Fruit fly (Drosophila melanogaster) whole organism, embryonic: ENCODE data around the gene BORCS5.

Experiments used
- ATbp ChIP-seq: fragments of 200-800 bp; sonication (Bioruptor generic); optimal IDR thresholded peaks from 2 replicates; lab custom pipeline; 2017; ENCODE audit warnings: missing biosample characterization, mild to moderate bottlenecking, missing genetic modification characterization, missing genetic modification reagents
- Awh ChIP-seq: fragments of 200-800 bp; sonication (Bioruptor generic); IDR thresholded peaks from 2 replicates; pipeline ENCODE4, ENCODE4 v1.3.6; 2022; ENCODE audit warnings: missing biosample characterization, missing genetic modification characterization
- CG10274 ChIP-seq: fragments of 200-800 bp; sonication (Bioruptor generic); optimal IDR thresholded peaks from 3 replicates; lab custom pipeline; 2017; ENCODE audit warnings: missing biosample characterization, mild to moderate bottlenecking, missing genetic modification characterization
- CG10654 ChIP-seq: fragments of 200-800 bp; sonication (Bioruptor generic); optimal IDR thresholded peaks from 2 replicates; lab custom pipeline; 2016; ENCODE audit warnings: missing biosample characterization, missing genetic modification characterization
- CG11504 ChIP-seq: fragments of 200-800 bp; sonication (Bioruptor generic); optimal IDR thresholded peaks from 3 replicates; lab custom pipeline; 2019; ENCODE audit warnings: missing biosample characterization, mild to moderate bottlenecking, missing genetic modification characterization, moderate library complexity
- CG16779 ChIP-seq: fragments of 200-800 bp; sonication (Bioruptor generic); IDR thresholded peaks from 2 replicates; pipeline ENCODE4 v1.3.6; 2022; ENCODE audit warnings: missing biosample characterization, missing genetic modification characterization
- CG32772 ChIP-seq: fragments of 200-800 bp; sonication (Bioruptor generic); IDR thresholded peaks from 2 replicates; pipeline ENCODE4 v1.3.6; 2022; ENCODE audit warnings: missing biosample characterization, missing genetic modification characterization
- CG3281 ChIP-seq: fragments of 200-800 bp; sonication (Bioruptor generic); optimal IDR thresholded peaks from 3 replicates; lab custom pipeline; 2017; ENCODE audit warnings: missing biosample characterization, mild to moderate bottlenecking, missing genetic modification characterization
- CG4424 ChIP-seq: fragments of 200-800 bp; sonication (Bioruptor generic); optimal IDR thresholded peaks from 3 replicates; lab custom pipeline; 2016; ENCODE audit warnings: missing biosample characterization, missing genetic modification characterization
- CG4820 ChIP-seq: fragments of 200-800 bp; sonication (Bioruptor generic); optimal IDR thresholded peaks from 3 replicates; lab custom pipeline; 2016; ENCODE audit warnings: missing biosample characterization, missing genetic modification characterization
- CG6254 ChIP-seq: fragments of 200-800 bp; sonication (Bioruptor generic); optimal IDR thresholded peaks from 3 replicates; lab custom pipeline; 2017; ENCODE audit warnings: mild to moderate bottlenecking, missing biosample characterization, missing genetic modification reagents, missing genetic modification characterization
- CG6689 ChIP-seq: fragments of 200-800 bp; sonication (Bioruptor generic); IDR thresholded peaks from 2 replicates; pipeline ENCODE4 v1.3.6; 2022; ENCODE audit warnings: missing biosample characterization, missing genetic modification characterization
- CG8089 ChIP-seq: fragments of 200-800 bp; sonication (Bioruptor generic); optimal IDR thresholded peaks from 3 replicates; lab custom pipeline; 2016; ENCODE audit warnings: missing biosample characterization, missing genetic modification characterization
- CG9609 ChIP-seq: fragments of 200-800 bp; sonication (Bioruptor generic); optimal IDR thresholded peaks from 3 replicates; lab custom pipeline; 2016; ENCODE audit warnings: missing biosample characterization, missing genetic modification characterization
- CTCF ChIP-seq: fragments of 200-800 bp; sonication (Bioruptor generic); optimal IDR thresholded peaks from 2 replicates; lab custom pipeline; 2017; ENCODE audit warnings: missing biosample characterization, mild to moderate bottlenecking, missing genetic modification characterization, moderate library complexity
- CrebB ChIP-seq: fragments of 200-800 bp; sonication (Bioruptor generic); optimal IDR thresholded peaks from 3 replicates; lab custom pipeline; 2018; ENCODE audit warnings: missing biosample characterization, mild to moderate bottlenecking, missing genetic modification characterization
- D19B ChIP-seq: fragments of 200-800 bp; sonication (Bioruptor generic); optimal IDR thresholded peaks from 2 replicates; lab custom pipeline; 2017; ENCODE audit warnings: missing biosample characterization, mild to moderate bottlenecking, missing genetic modification characterization
- Dad ChIP-seq: fragments of 200-800 bp; sonication (Bioruptor generic); optimal IDR thresholded peaks from 3 replicates; lab custom pipeline; 2016; ENCODE audit warnings: missing biosample characterization, missing genetic modification characterization
- Dfd ChIP-seq, 2 experiments: fragments of >200 bp; optimal IDR thresholded peaks; 2 replicates each; lab custom pipeline; 2017; ENCODE audit warnings: missing biosample characterization in 2 of 2, missing genetic modification characterization in 2 of 2
- ERR ChIP-seq: fragments of 200-800 bp; sonication (Bioruptor generic); optimal IDR thresholded peaks from 2 replicates; lab custom pipeline; 2016; ENCODE audit warnings: missing biosample characterization, missing genetic modification characterization
- Eip74EF ChIP-seq, 2 experiments: fragments of 200-800 bp in 1 of 2; fragments of >200 bp in 1 of 2; sonication (Bioruptor generic) in 1 of 2; optimal IDR thresholded peaks; 2 replicates each; lab custom pipeline; 2017 to 2019; ENCODE audit warnings: missing biosample characterization in 2 of 2, missing genetic modification characterization in 2 of 2, mild to moderate bottlenecking in 1 of 2, moderate library complexity in 1 of 2
- Ets97D ChIP-seq: fragments of 200-800 bp; sonication (Bioruptor generic); optimal IDR thresholded peaks from 3 replicates; lab custom pipeline; 2016; ENCODE audit warnings: missing biosample characterization, missing genetic modification characterization
- Fer2 ChIP-seq: fragments of 200-800 bp; sonication (Bioruptor generic); optimal IDR thresholded peaks from 2 replicates; lab custom pipeline; 2018; ENCODE audit warnings: missing biosample characterization, mild to moderate bottlenecking, missing genetic modification characterization, moderate library complexity
- HLH54F ChIP-seq: fragments of 200-800 bp; sonication (Bioruptor generic); optimal IDR thresholded peaks from 3 replicates; lab custom pipeline; 2016; ENCODE audit warnings: missing biosample characterization, missing genetic modification characterization
- HLHmδ ChIP-seq: fragments of 200-800 bp; sonication (Bioruptor generic); optimal IDR thresholded peaks from 2 replicates; lab custom pipeline; 2018; ENCODE audit warnings: missing biosample characterization, mild to moderate bottlenecking, missing genetic modification characterization, moderate library complexity
- Hand ChIP-seq: fragments of 200-800 bp; sonication (Bioruptor generic); optimal IDR thresholded peaks from 2 replicates; lab custom pipeline; 2017; ENCODE audit warnings: mild to moderate bottlenecking, missing biosample characterization, missing genetic modification reagents, missing genetic modification characterization
- HmgZ ChIP-seq: fragments of 200-800 bp; sonication (Bioruptor generic); optimal IDR thresholded peaks from 2 replicates; lab custom pipeline; 2018; ENCODE audit warnings: missing biosample characterization, mild to moderate bottlenecking, missing genetic modification characterization
- Myb ChIP-seq: fragments of 200-800 bp; sonication (Bioruptor generic); optimal IDR thresholded peaks from 2 replicates; lab custom pipeline; 2016; ENCODE audit warnings: missing biosample characterization, missing genetic modification characterization
- Neu2 ChIP-seq: fragments of 200-800 bp; sonication (Bioruptor generic); optimal IDR thresholded peaks from 3 replicates; lab custom pipeline; 2016; ENCODE audit warnings: missing biosample characterization, missing genetic modification characterization, borderline replicate concordance
- Oli ChIP-seq: fragments of 200-800 bp; sonication (Bioruptor generic); optimal IDR thresholded peaks from 2 replicates; lab custom pipeline; 2018; ENCODE audit warnings: missing biosample characterization, mild to moderate bottlenecking, missing genetic modification characterization, moderate library complexity
- Poxn ChIP-seq: fragments of 200-800 bp; sonication (Bioruptor generic); IDR thresholded peaks from 2 replicates; pipeline ENCODE4 v1.3.6; 2022; ENCODE audit warnings: missing biosample characterization, missing genetic modification characterization
- Sry-β ChIP-seq: fragments of 200-800 bp; sonication (Bioruptor generic); optimal IDR thresholded peaks from 2 replicates; lab custom pipeline; 2018; ENCODE audit warnings: missing biosample characterization, mild to moderate bottlenecking, missing genetic modification characterization, moderate library complexity
- Tbp ChIP-seq: fragments of >200 bp; optimal IDR thresholded peaks from 2 replicates; lab custom pipeline; 2018; ENCODE audit warnings: missing biosample characterization, missing genetic modification characterization
- YL-1 ChIP-seq: fragments of 200-800 bp; sonication (Bioruptor generic); optimal IDR thresholded peaks from 3 replicates; lab custom pipeline; 2017; ENCODE audit warnings: missing biosample characterization, mild to moderate bottlenecking, missing genetic modification characterization
- cwo ChIP-seq: fragments of 200-800 bp; sonication (Bioruptor generic); optimal IDR thresholded peaks from 3 replicates; lab custom pipeline; 2017; ENCODE audit warnings: missing biosample characterization, missing genetic modification characterization, mild to moderate bottlenecking, moderate library complexity, missing genetic modification reagents
- fd64A ChIP-seq: fragments of 200-800 bp; sonication (Bioruptor generic); optimal IDR thresholded peaks from 3 replicates; lab custom pipeline; 2018; ENCODE audit warnings: missing biosample characterization, mild to moderate bottlenecking, missing genetic modification characterization
- fru ChIP-seq: fragments of >200 bp; optimal IDR thresholded peaks from 2 replicates; lab custom pipeline; 2017
- h ChIP-seq: fragments of >200 bp; optimal IDR thresholded peaks from 2 replicates; lab custom pipeline; 2017
- her ChIP-seq: fragments of 200-800 bp; sonication (Bioruptor generic); optimal IDR thresholded peaks from 2 replicates; lab custom pipeline; 2016; ENCODE audit warnings: missing biosample characterization, missing genetic modification characterization
- insv ChIP-seq, 2 experiments: fragments of 200-800 bp; sonication (Bioruptor generic); optimal IDR thresholded peaks; 3 replicates each; lab custom pipeline; 2016 to 2018; ENCODE audit warnings: missing biosample characterization in 2 of 2, missing genetic modification characterization in 2 of 2
- ken ChIP-seq: fragments of 200-800 bp; sonication (Bioruptor generic); IDR thresholded peaks from 3 replicates; pipeline ENCODE4 v1.3.6; 2022; ENCODE audit warnings: missing biosample characterization, missing genetic modification characterization
- lilli ChIP-seq: fragments of 200-800 bp; sonication (Bioruptor generic); optimal IDR thresholded peaks from 3 replicates; lab custom pipeline; 2016; ENCODE audit warnings: missing biosample characterization, missing genetic modification characterization
- lola ChIP-seq, 3 experiments: fragments of >200 bp in 2 of 3; fragments of 200-800 bp in 1 of 3; sonication (Bioruptor generic) in 1 of 3; optimal IDR thresholded peaks; 2 replicates each; lab custom pipeline; 2017 to 2019; ENCODE audit warnings: missing biosample characterization in 3 of 3, missing genetic modification characterization in 3 of 3, mild to moderate bottlenecking in 1 of 3, moderate library complexity in 1 of 3
- maf-S ChIP-seq: fragments of 200-800 bp; sonication (Bioruptor generic); optimal IDR thresholded peaks from 2 replicates; lab custom pipeline; 2016; ENCODE audit warnings: missing biosample characterization, missing genetic modification characterization
- mirr ChIP-seq: fragments of 200-800 bp; sonication (Bioruptor generic); optimal IDR thresholded peaks from 3 replicates; lab custom pipeline; 2018; ENCODE audit warnings: missing biosample characterization, mild to moderate bottlenecking, missing genetic modification characterization
- onecut ChIP-seq: fragments of 200-800 bp; sonication (Bioruptor generic); IDR thresholded peaks from 2 replicates; pipeline ENCODE4 v1.3.6; 2022; ENCODE audit warnings: missing biosample characterization, missing genetic modification characterization
- slou ChIP-seq: fragments of 200-800 bp; sonication (Bioruptor generic); optimal IDR thresholded peaks from 3 replicates; lab custom pipeline; 2016; ENCODE audit warnings: missing biosample characterization, missing genetic modification characterization
- sna ChIP-seq: fragments of 200-800 bp; sonication (Bioruptor generic); IDR thresholded peaks from 2 replicates; pipeline ENCODE4 v1.3.6; 2022; ENCODE audit warnings: missing biosample characterization, missing genetic modification characterization; ENCODE audit not compliant: partially characterized antibody
- usp ChIP-seq: fragments of >200 bp; optimal IDR thresholded peaks from 2 replicates; lab custom pipeline; 2017; ENCODE audit warnings: missing biosample characterization, missing genetic modification characterization
- wdn ChIP-seq: fragments of 200-800 bp; sonication (Bioruptor generic); IDR thresholded peaks from 2 replicates; pipeline ENCODE4 v1.3.6; 2022; ENCODE audit warnings: missing biosample characterization, missing genetic modification characterization
- wor ChIP-seq: fragments of 200-800 bp; sonication (Bioruptor generic); IDR thresholded peaks from 2 replicates; pipeline ENCODE4 v1.3.6; 2022; ENCODE audit warnings: missing biosample characterization, missing genetic modification characterization
- zen2 ChIP-seq: fragments of 200-800 bp; sonication (Bioruptor generic); IDR thresholded peaks from 3 replicates; pipeline ENCODE4 v1.3.6; 2022; ENCODE audit warnings: missing biosample characterization, missing genetic modification characterization; ENCODE audit not compliant: partially characterized antibody
- zfh1 ChIP-seq: fragments of 200-800 bp; sonication (Bioruptor generic); IDR thresholded peaks from 3 replicates; pipeline ENCODE4 v1.3.6; 2022; ENCODE audit warnings: missing biosample characterization, missing genetic modification characterization

BORCS5 gene

DNA sequence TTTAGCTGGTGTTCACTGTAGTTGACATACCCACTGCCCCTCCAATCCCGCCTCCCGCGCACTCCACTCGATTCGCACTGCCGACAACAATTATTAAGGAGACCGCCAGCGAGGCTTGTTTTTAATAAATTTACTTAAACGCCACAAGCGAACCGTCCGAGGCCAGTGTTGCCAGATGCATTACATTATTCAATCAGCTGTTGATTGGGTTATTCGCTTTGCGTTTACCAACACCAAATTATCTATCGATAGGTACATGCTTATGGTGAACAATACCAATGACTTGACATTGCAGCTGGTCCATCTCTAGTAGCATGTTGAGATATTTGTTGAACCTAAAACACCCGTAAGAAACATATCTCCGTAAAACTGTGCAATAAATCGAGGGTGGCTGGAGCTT is 14.4 kb upstream of the BORCS5 start, which contains the start of the genes CG10353 and SelG (continued):
- TF ChIP-seq lilli (GFP tag; lab: Kevin White, UChicago) = peak; percentile 67
- no peak for TF ChIP-seq h (lab: Kevin White, UChicago)
- TF ChIP-seq CTCF (GFP tag; lab: Kevin White, UChicago) = peak; percentile 11
- no peak for TF ChIP-seq HLHmδ (GFP tag; lab: Kevin White, UChicago)
- TF ChIP-seq Awh (GFP tag; lab: Robert Waterston, UW) = no peak
- no peak for TF ChIP-seq Poxn
- TF ChIP-seq zen2 = peak; percentile 90
- peak; percentile 21 for TF ChIP-seq CrebB (tag; lab: Kevin White, UChicago)
- peak; percentile 72 for TF ChIP-seq ERR (GFP tag; lab: Kevin White, UChicago)
- TF ChIP-seq sna (GFP tag; lab: Robert Waterston, UW) = peak; percentile 76
- TF ChIP-seq CG9609 (GFP tag; lab: Kevin White, UChicago) = peak; percentile 28
- no peak for TF ChIP-seq wor (GFP tag; lab: Robert Waterston, UW)
- TF ChIP-seq HmgZ (tag; lab: Kevin White, UChicago) = peak; percentile 69
- peak; percentile 56 for TF ChIP-seq HLH54F (GFP tag; lab: Kevin White, UChicago)
- TF ChIP-seq usp (GFP tag; lab: Kevin White, UChicago) = no peak
- TF ChIP-seq insv (GFP tag; optimal IDR thresholded peaks at IDR 0.05; lab: Kevin White, UChicago) = no peak
- TF ChIP-seq Myb (GFP tag; lab: Kevin White, UChicago) = peak; percentile 59
- TF ChIP-seq Sry-β (GFP tag; lab: Kevin White, UChicago) = no peak
- TF ChIP-seq zfh1 (GFP tag; lab: Robert Waterston, UW) = peak; percentile 42; the same call in 1 of the 3 replicates
- TF ChIP-seq CG4424 = peak; percentile 27
- TF ChIP-seq wdn (GFP tag; lab: Robert Waterston, UW) = 0 out of 2 replicates have a peak, but pooled peaks have one; percentile 29
- no peak for TF ChIP-seq CG8089 (GFP tag; lab: Kevin White, UChicago)
- no peak for TF ChIP-seq Neu2 (GFP tag; lab: Kevin White, UChicago)
- TF ChIP-seq Ets97D (GFP tag; lab: Kevin White, UChicago) = peak; percentile 65
- no peak for TF ChIP-seq fru
- no peak for TF ChIP-seq CG32772 (GFP tag; lab: Robert Waterston, UW)
- peak; percentile 38; the same call in 1 of the 2 replicates for TF ChIP-seq CG16779
- TF ChIP-seq slou (GFP tag; lab: Kevin White, UChicago) = no peak
- no peak for TF ChIP-seq CG10654 (GFP tag; lab: Kevin White, UChicago)
- peak; percentile 57 for TF ChIP-seq her (GFP tag; lab: Kevin White, UChicago)
- TF ChIP-seq Oli (tag; lab: Kevin White, UChicago) = no peak
- no peak for TF ChIP-seq CG6254 (GFP tag; lab: Kevin White, UChicago)
- no peak for TF ChIP-seq D19B (GFP tag; lab: Kevin White, UChicago)
- peak; percentile 48 for TF ChIP-seq CG11504 (tag; lab: Kevin White, UChicago)
- TF ChIP-seq ATbp (GFP tag; lab: Kevin White, UChicago) = no peak
- no peak for TF ChIP-seq Hand (GFP tag; lab: Kevin White, UChicago)
- peak; percentile 69 for TF ChIP-seq YL-1
- peak; percentile 44 for TF ChIP-seq maf-S (GFP tag; lab: Kevin White, UChicago)
- no peak for TF ChIP-seq CG6689 (GFP tag; lab: Robert Waterston, UW)
- TF ChIP-seq cwo (GFP tag; lab: Kevin White, UChicago) = no peak
- TF ChIP-seq mirr (GFP tag; lab: Kevin White, UChicago) = peak; percentile 59
- TF ChIP-seq ken = no peak
- no peak for TF ChIP-seq onecut (GFP tag; lab: Robert Waterston, UW)
- TF ChIP-seq lola (GFP tag; optimal IDR thresholded peaks at IDR 0.05; lab: Kevin White, UChicago) = no peak
- no peak for TF ChIP-seq CG4820 (GFP tag; lab: Kevin White, UChicago)
- no peak for TF ChIP-seq Tbp (GFP tag; lab: Kevin White, UChicago)
- TF ChIP-seq Eip74EF (GFP tag; optimal IDR thresholded peaks at IDR 0.05; lab: Kevin White, UChicago) = no peak
- TF ChIP-seq fd64A (GFP tag; lab: Kevin White, UChicago) = no peak
- TF ChIP-seq CG3281 (GFP tag; lab: Kevin White, UChicago) = peak; percentile 24
- TF ChIP-seq CG10274 = no peak
- TF ChIP-seq Dfd (GFP tag; optimal IDR thresholded peaks at IDR 0.05; lab: Kevin White, UChicago) = no peak
- peak; percentile 60 for TF ChIP-seq Dad
- TF ChIP-seq Fer2 = no peak
